Fruit fly (Drosophila melanogaster) whole organism: ENCODE results near the gene mRpS23.

Source experiments
- pan ChIP-seq: fragments of >200 bp; optimal IDR thresholded peaks from 2 replicates; lab custom pipeline; 2017
- usp ChIP-seq: fragments of >200 bp; optimal IDR thresholded peaks from 2 replicates; lab custom pipeline; 2017; ENCODE audit warnings: missing biosample characterization, missing genetic modification characterization, mixed read lengths

dm6 chr2L:13851098-13851497 is 16.2 kb upstream of the mRpS23 start:
- TF ChIP-seq pan (lab: Kevin White, UChicago) (no peak), usp (GFP tag; lab: Kevin White, UChicago) (no peak)
